Fruit fly (Drosophila melanogaster): ENCODE data around the gene CG34247.

DNA sequence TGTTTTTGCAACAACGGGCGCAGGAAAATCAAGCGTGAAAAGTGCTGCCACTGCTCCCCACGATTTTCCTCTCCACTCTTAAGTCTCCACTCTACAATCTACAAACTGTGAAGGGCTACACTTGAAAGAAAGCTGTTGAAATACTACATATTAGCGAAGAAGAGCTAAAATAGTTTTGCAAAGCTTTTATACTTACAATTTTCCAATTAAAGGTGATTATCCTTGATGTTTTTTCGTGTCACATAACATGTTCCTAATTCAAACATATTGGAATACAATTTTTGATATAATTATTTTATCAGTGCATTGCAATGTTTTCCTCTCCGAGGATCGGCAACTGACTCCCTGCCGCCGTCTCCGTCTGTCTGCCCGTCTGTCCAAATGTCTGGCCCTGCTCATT, 43.5 kb downstream of the CG34247 start:
- TF ChIP-seq CTCF (optimal IDR thresholded peaks at IDR 0.05) (no peak), CG8478 (optimal IDR thresholded peaks at IDR 0.05) (no peak)

All from S2 (cell line).